Fruit fly (Drosophila melanogaster) whole organism, adult: Measurements from ENCODE around the gene CG15059.

Experiments used
- CG11617 ChIP-seq: fragments of 200-800 bp; sonication (Bioruptor generic); optimal IDR thresholded peaks from 2 replicates; lab custom pipeline; 2017; ENCODE audit warnings: mild to moderate bottlenecking, missing biosample characterization, missing genetic modification reagents, missing genetic modification characterization
- CG5204 ChIP-seq: fragments of 200-800 bp; sonication (Bioruptor generic); optimal IDR thresholded peaks from 2 replicates; lab custom pipeline; 2016; ENCODE audit warnings: missing biosample characterization, missing genetic modification characterization
- CG7045 ChIP-seq: fragments of 200-800 bp; sonication (Bioruptor generic); optimal IDR thresholded peaks from 2 replicates; lab custom pipeline; 2017; ENCODE audit warnings: missing biosample characterization, mild to moderate bottlenecking, missing genetic modification characterization
- Hr96 ChIP-seq: fragments of 200-800 bp; sonication (Bioruptor generic); optimal IDR thresholded peaks from 2 replicates; lab custom pipeline; 2016; ENCODE audit warnings: missing biosample characterization, missing genetic modification characterization
- Mnt ChIP-seq: fragments of 200-800 bp; sonication (Bioruptor generic); optimal IDR thresholded peaks from 2 replicates; lab custom pipeline; 2016; ENCODE audit warnings: missing biosample characterization, mild to moderate bottlenecking, missing genetic modification characterization
- bab1 ChIP-seq: fragments of 200-800 bp; sonication (Bioruptor generic); optimal IDR thresholded peaks from 3 replicates; lab custom pipeline; 2019; ENCODE audit warnings: missing biosample characterization, mild to moderate bottlenecking, missing genetic modification characterization, moderate library complexity
- cic ChIP-seq: fragments of 200-800 bp; sonication (Bioruptor generic); optimal IDR thresholded peaks from 2 replicates; lab custom pipeline; 2017; ENCODE audit warnings: missing biosample characterization, mild to moderate bottlenecking, missing genetic modification characterization, moderate library complexity
- kay ChIP-seq: fragments of 200-800 bp; sonication (Bioruptor generic); peaks from one replicate; lab custom pipeline; 2016; ENCODE audit warnings: missing biosample characterization, missing genetic modification characterization, borderline replicate concordance
- pad ChIP-seq: fragments of 200-800 bp; sonication (Bioruptor generic); optimal IDR thresholded peaks from 3 replicates; lab custom pipeline; 2017; ENCODE audit warnings: missing biosample characterization, missing genetic modification characterization, mild to moderate bottlenecking, moderate library complexity, missing genetic modification reagents
- toe ChIP-seq: fragments of 200-800 bp; sonication (Bioruptor generic); optimal IDR thresholded peaks from 2 replicates; lab custom pipeline; 2016; ENCODE audit warnings: missing biosample characterization, missing genetic modification characterization

DNA sequence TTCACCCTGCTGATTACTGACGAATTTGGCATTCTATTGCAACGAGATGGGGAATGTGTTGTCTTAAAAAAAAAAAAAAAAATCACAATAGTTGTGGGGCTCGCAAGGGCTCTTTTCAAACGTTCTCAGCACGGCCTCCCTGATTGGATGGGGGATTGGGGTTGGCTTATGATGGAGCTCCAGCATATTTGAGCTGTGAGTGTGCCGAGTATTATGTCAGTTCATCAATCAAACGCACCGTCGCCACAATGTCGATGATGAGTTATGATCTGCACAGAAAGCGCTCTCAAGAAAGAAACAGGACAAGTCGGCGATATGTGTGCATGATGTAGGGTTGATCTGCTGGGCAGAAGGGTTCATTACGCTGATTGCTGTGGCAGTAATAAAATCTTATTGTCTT is at the start of gene CG15059:
- no peak for TF ChIP-seq bab1 (GFP tag; lab: Kevin White, UChicago)
- TF ChIP-seq toe: no peak
- TF ChIP-seq cic (GFP tag; lab: Kevin White, UChicago): no peak
- no peak for TF ChIP-seq CG5204 (GFP tag; lab: Kevin White, UChicago)
- TF ChIP-seq kay (GFP tag; lab: Kevin White, UChicago): no peak
- TF ChIP-seq CG7045: no peak
- no peak for TF ChIP-seq CG11617 (GFP tag; lab: Kevin White, UChicago)
- TF ChIP-seq pad (GFP tag; lab: Kevin White, UChicago): no peak
- no peak for TF ChIP-seq Hr96 (GFP tag; lab: Kevin White, UChicago)
- TF ChIP-seq Mnt (GFP tag; lab: Kevin White, UChicago): no peak
